Worm (Caenorhabditis elegans): Measurements from ENCODE around the gene W07A12.8.

The W07A12.8 gene

ce11 chrII:9160197-9160806 is 5.3 kb downstream of the W07A12.8 start (continued):
- TF ChIP-seq nfya-2 (GFP tag; IDR thresholded peaks at IDR 0.05) (no peak), ceh-27 (GFP tag; optimal IDR thresholded peaks at IDR 0.05) (no peak), rpc-1 (optimal IDR thresholded peaks at IDR 0.05) (no peak), rpc-1 (tag; optimal IDR thresholded peaks at IDR 0.05) (no peak), zim-3 (tag; optimal IDR thresholded peaks at IDR 0.05) (no peak)

- peak; percentile 2 for TF ChIP-seq nhr-80 (tag; optimal IDR thresholded peaks at IDR 0.05)
- TF ChIP-seq snpc-4 (GFP tag; optimal IDR thresholded peaks at IDR 0.05), result no peak
- TF ChIP-seq snpc-4 (tag; optimal IDR thresholded peaks at IDR 0.05), result no peak
Measured at ce11 chrII:9158029-9158428, 7.6 kb downstream of the W07A12.8 start, which contains the start of gene oac-54. oac-54 (plus strand) TSS chrII:9158111.

- TF ChIP-seq D2030.7 (GFP tag; IDR thresholded peaks at IDR 0.05) (no peak), nhr-80 (tag; optimal IDR thresholded peaks at IDR 0.05) (peak; percentile 75)
Measured at ce11 chrII:9157125-9157524, 8.5 kb downstream of the W07A12.8 start.

- TF ChIP-seq nhr-80 (tag; optimal IDR thresholded peaks at IDR 0.05), result peak; percentile 54
- no peak for TF ChIP-seq hrde-1 (tag; optimal IDR thresholded peaks at IDR 0.05; ENCODE audit: borderline replicate concordance)
- TF ChIP-seq let-607 (tag; optimal IDR thresholded peaks at IDR 0.05), result peak in 1 of 2 experiments; percentile 8
Measured at ce11 chrII:9156277-9156676, 9.3 kb downstream of the W07A12.8 start.

- TF ChIP-seq hrde-1 (tag; optimal IDR thresholded peaks at IDR 0.05; ENCODE audit: borderline replicate concordance) (no peak), B0019.2 (GFP tag; conservative IDR thresholded peaks at IDR 0.05) (no peak), ets-4 (GFP tag; optimal IDR thresholded peaks at IDR 0.05) (no peak), snpc-1.1 (tag; optimal IDR thresholded peaks at IDR 0.05; ENCODE audit: insufficient read depth) (no peak), aptf-2 (GFP tag; conservative IDR thresholded peaks at IDR 0.05) (no peak), egl-44 (GFP tag; IDR thresholded peaks at IDR 0.05) (no peak), C06A6.2 (GFP tag; conservative IDR thresholded peaks at IDR 0.05) (no peak), ceh-100 (GFP tag; IDR thresholded peaks at IDR 0.05) (no peak), ama-1 (optimal IDR thresholded peaks at IDR 0.05) (no peak), ama-1 (GFP tag; optimal IDR thresholded peaks at IDR 0.05) (no peak), ztf-25 (GFP tag; IDR thresholded peaks at IDR 0.05) (no peak), F10E7.11 (tag; optimal IDR thresholded peaks at IDR 0.05) (no peak), zfh-2 (GFP tag; conservative IDR thresholded peaks at IDR 0.05) (no peak)
Measured at ce11 chrII:9154339-9154738, 11.3 kb downstream of the W07A12.8 start.

ce11 chrII:9152231-9152630 is 13.4 kb downstream of the W07A12.8 start, which contains the start of gene col-78:
col-78 (plus strand) TSS chrII:9152531.
- TF ChIP-seq bed-2 (GFP tag; IDR thresholded peaks at IDR 0.05), result no peak
- TF ChIP-seq pbrm-1 (GFP tag; IDR thresholded peaks at IDR 0.05), result no peak
- TF ChIP-seq ZK185.1 (tag; optimal IDR thresholded peaks at IDR 0.05; ENCODE audit: poor library complexity, severe bottlenecking), result no peak
- TF ChIP-seq repo-1 (tag; optimal IDR thresholded peaks at IDR 0.05), result no peak
- TF ChIP-seq madf-8 (GFP tag; conservative IDR thresholded peaks at IDR 0.05), result no peak
- no peak for TF ChIP-seq Y53G8AR.9 (GFP tag; conservative IDR thresholded peaks at IDR 0.05)
- no peak for TF ChIP-seq F57A8.1 (GFP tag; optimal IDR thresholded peaks at IDR 0.05)
- TF ChIP-seq F23B12.7 (tag; optimal IDR thresholded peaks at IDR 0.05; ENCODE audit: insufficient read depth), result no peak
- no peak for TF ChIP-seq hmg-1.2 (GFP tag; IDR thresholded peaks at IDR 0.05)
- TF ChIP-seq bed-1 (GFP tag; IDR thresholded peaks at IDR 0.05), result no peak
- TF ChIP-seq lin-26 (GFP tag; IDR thresholded peaks at IDR 0.05), result no peak
- no peak for TF ChIP-seq madf-10 (tag; optimal IDR thresholded peaks at IDR 0.05)
- TF ChIP-seq akir-1 (GFP tag; optimal IDR thresholded peaks at IDR 0.05), result no peak
- TF ChIP-seq T07F8.4 (tag; optimal IDR thresholded peaks at IDR 0.05), result no peak
